Worm (Caenorhabditis elegans) whole organism, young adult: ENCODE results near the gene C35B1.4.
A peak's percentile ranks its signal among the peaks of the same experiment; 100 is the strongest.

ENCODE experiments used
- B0035.1 ChIP-seq: sonication (generic microtip); optimal IDR thresholded peaks from 2 replicates; lab custom pipeline; 2016; ENCODE audit warnings: missing genetic modification characterization, mild to moderate bottlenecking, missing compliant biosample characterization, missing genotype, missing genetic modification reagents
- B0261.1 ChIP-seq: sonication (generic microtip); optimal IDR thresholded peaks from 2 replicates; lab custom pipeline; 2016; ENCODE audit warnings: mild to moderate bottlenecking, missing genetic modification characterization, moderate library complexity, missing compliant biosample characterization
- C06A6.2 ChIP-seq: fragments of 200-800 bp; sonication (Bioruptor generic); conservative IDR thresholded peaks from 2 replicates; pipeline ENCODE4 v1.3.6; 2022; ENCODE audit warnings: missing genetic modification characterization, missing compliant biosample characterization
- C17E4.6 ChIP-seq: fragments of 200-800 bp; sonication (Bioruptor generic); IDR thresholded peaks from 2 replicates; pipeline ENCODE4 v1.3.6; 2022; ENCODE audit warnings: missing genetic modification reagents, missing genetic modification characterization, missing compliant biosample characterization
- F23B12.7 ChIP-seq: sonication (generic microtip); optimal IDR thresholded peaks from 2 replicates; lab custom pipeline; 2017; ENCODE audit warnings: missing genetic modification characterization, mild to moderate bottlenecking, missing compliant biosample characterization, antibody characterized with exemption, moderate library complexity; ENCODE audit not compliant: insufficient read depth
- F37B4.10 ChIP-seq: fragments of 200-800 bp; sonication (Bioruptor generic); IDR thresholded peaks from 2 replicates; pipeline ENCODE4 v1.3.6; 2022; ENCODE audit warnings: missing genetic modification characterization, missing compliant biosample characterization
- F49E8.2 ChIP-seq: sonication (generic microtip); optimal IDR thresholded peaks from 3 replicates; lab custom pipeline; 2017; ENCODE audit warnings: missing genetic modification characterization, mild to moderate bottlenecking, missing compliant biosample characterization, antibody characterized with exemption, moderate library complexity; ENCODE audit not compliant: insufficient read depth
- F55B11.4 ChIP-seq: sonication (generic microtip); optimal IDR thresholded peaks from 2 replicates; lab custom pipeline; 2016; ENCODE audit warnings: missing compliant biosample characterization, missing genetic modification characterization, borderline replicate concordance; ENCODE audit not compliant: insufficient read depth
- F57C9.4 ChIP-seq: sonication (generic microtip); optimal IDR thresholded peaks from 2 replicates; lab custom pipeline; 2017; ENCODE audit warnings: mild to moderate bottlenecking, missing genetic modification characterization, missing compliant biosample characterization
- K12H6.12 ChIP-seq: fragments of 200-800 bp; sonication (Bioruptor generic); optimal IDR thresholded peaks from 2 replicates; lab custom pipeline; 2018; ENCODE audit warnings: mild to moderate bottlenecking, missing genetic modification characterization, missing compliant biosample characterization
- T07F8.4 ChIP-seq: sonication (generic microtip); optimal IDR thresholded peaks from 2 replicates; lab custom pipeline; 2016; ENCODE audit warnings: mild to moderate bottlenecking, missing genetic modification characterization, moderate library complexity, missing compliant biosample characterization
- Y53G8AR.9 ChIP-seq: fragments of 200-800 bp; sonication (Bioruptor generic); conservative IDR thresholded peaks from 2 replicates; pipeline ENCODE4 v1.3.6; 2022; ENCODE audit warnings: missing genetic modification reagents, missing genetic modification characterization, missing compliant biosample characterization
- Y56A3A.18 ChIP-seq: fragments of 200-800 bp; sonication (Bioruptor generic); IDR thresholded peaks from 2 replicates; pipeline ENCODE4 v1.3.6; 2022; ENCODE audit warnings: missing genetic modification reagents, missing genetic modification characterization, missing compliant biosample characterization
- Y67H2A.10 ChIP-seq: fragments of 200-800 bp; sonication (Bioruptor generic); conservative IDR thresholded peaks from 2 replicates; pipeline ENCODE4 v1.3.6; 2022; ENCODE audit warnings: missing genetic modification reagents, missing genetic modification characterization, missing compliant biosample characterization
- aptf-3 ChIP-seq: fragments of 200-800 bp; sonication (Bioruptor generic); IDR thresholded peaks from 2 replicates; pipeline ENCODE4 v1.3.6; 2022; ENCODE audit warnings: missing genetic modification characterization, missing compliant biosample characterization
- atf-7 ChIP-seq: sonication (generic microtip); optimal IDR thresholded peaks from 2 replicates; lab custom pipeline; 2017; ENCODE audit warnings: mild to moderate bottlenecking, missing genetic modification characterization, missing compliant biosample characterization
- egl-44 ChIP-seq: fragments of 200-800 bp; sonication (Bioruptor generic); IDR thresholded peaks from 2 replicates; pipeline ENCODE4 v1.3.6; 2022; ENCODE audit warnings: missing genetic modification reagents, missing genetic modification characterization, missing compliant biosample characterization
- egrh-3 ChIP-seq: fragments of 200-800 bp; sonication (Bioruptor generic); IDR thresholded peaks from 2 replicates; pipeline ENCODE4 v1.3.6; 2022; ENCODE audit warnings: missing genetic modification reagents, missing genetic modification characterization, missing compliant biosample characterization
- gei-17 ChIP-seq: fragments of 200-800 bp; sonication (Bioruptor generic); optimal IDR thresholded peaks from 2 replicates; lab custom pipeline; 2018; ENCODE audit warnings: mild to moderate bottlenecking, missing genetic modification characterization, missing compliant biosample characterization
- lag-1 ChIP-seq: fragments of 200-800 bp; sonication (Bioruptor generic); IDR thresholded peaks from 2 replicates; pipeline ENCODE4 v1.3.6; 2022; ENCODE audit warnings: missing genetic modification reagents, missing genetic modification characterization, missing compliant biosample characterization
- let-607 ChIP-seq, 2 experiments: fragments of 200-800 bp in 1 of 2; sonication (Bioruptor generic) in 1 of 2; sonication (generic microtip) in 1 of 2; optimal IDR thresholded peaks; 2 replicates each; lab custom pipeline; 2016 to 2018; ENCODE audit warnings: mild to moderate bottlenecking in 2 of 2, missing compliant biosample characterization in 2 of 2, missing genetic modification characterization in 2 of 2, moderate library complexity in 2 of 2, missing genotype in 1 of 2
- madf-10 ChIP-seq: sonication (generic microtip); optimal IDR thresholded peaks from 2 replicates; lab custom pipeline; 2016; ENCODE audit warnings: mild to moderate bottlenecking, missing genetic modification characterization, missing compliant biosample characterization
- mcd-1 ChIP-seq: fragments of 200-800 bp; sonication (Bioruptor generic); IDR thresholded peaks from 2 replicates; pipeline ENCODE4 v1.3.6; 2022; ENCODE audit warnings: missing genetic modification reagents, missing genetic modification characterization, missing compliant biosample characterization
- mxl-1 ChIP-seq: sonication (generic microtip); optimal IDR thresholded peaks from 2 replicates; lab custom pipeline; 2016; ENCODE audit warnings: missing genetic modification characterization, missing compliant biosample characterization
- nfya-2 ChIP-seq: fragments of 200-800 bp; sonication (Bioruptor generic); IDR thresholded peaks from 2 replicates; pipeline ENCODE4 v1.3.6; 2022; ENCODE audit warnings: missing genetic modification reagents, missing genetic modification characterization, missing compliant biosample characterization
- nfyb-1 ChIP-seq: fragments of 200-800 bp; sonication (Bioruptor generic); IDR thresholded peaks from 2 replicates; pipeline ENCODE4 v1.3.6; 2022; ENCODE audit warnings: missing genetic modification reagents, missing genetic modification characterization, missing compliant biosample characterization
- nhr-120 ChIP-seq: fragments of 200-800 bp; sonication (Bioruptor generic); IDR thresholded peaks from 2 replicates; pipeline ENCODE4 v1.3.6; 2022; ENCODE audit warnings: missing genetic modification characterization, missing compliant biosample characterization
- nhr-80 ChIP-seq: sonication (generic microtip); optimal IDR thresholded peaks from 2 replicates; lab custom pipeline; 2016; ENCODE audit warnings: missing genetic modification characterization, missing compliant biosample characterization
- rec-8 ChIP-seq, 2 experiments: sonication (generic microtip); optimal IDR thresholded peaks; 2 replicates each; lab custom pipeline; 2016; ENCODE audit warnings: mild to moderate bottlenecking in 2 of 2, missing genetic modification characterization in 2 of 2, missing genetic modification reagents in 2 of 2, missing genotype in 2 of 2, missing biosample characterization in 1 of 2, missing compliant biosample characterization in 1 of 2, moderate library complexity in 1 of 2
- sdz-38 ChIP-seq: sonication (generic microtip); optimal IDR thresholded peaks from 2 replicates; lab custom pipeline; 2016; ENCODE audit warnings: missing genotype, missing genetic modification characterization, missing compliant biosample characterization
- snpc-1.3 ChIP-seq: sonication (generic microtip); optimal IDR thresholded peaks from 2 replicates; lab custom pipeline; 2017; ENCODE audit warnings: missing genetic modification characterization, mild to moderate bottlenecking, missing compliant biosample characterization, antibody characterized with exemption, moderate library complexity, missing genotype, missing genetic modification reagents; ENCODE audit not compliant: insufficient read depth
- snpc-3.4 ChIP-seq: sonication (generic microtip); optimal IDR thresholded peaks from 2 replicates; lab custom pipeline; 2017; ENCODE audit warnings: missing genetic modification characterization, mild to moderate bottlenecking, missing compliant biosample characterization, antibody characterized with exemption, moderate library complexity, missing genotype, missing genetic modification reagents
- somi-1 ChIP-seq: fragments of 200-800 bp; sonication (Bioruptor generic); optimal IDR thresholded peaks from 2 replicates; lab custom pipeline; 2018; ENCODE audit warnings: mild to moderate bottlenecking, missing genetic modification characterization, missing compliant biosample characterization
- tlf-1 ChIP-seq: fragments of 200-800 bp; sonication (Bioruptor generic); optimal IDR thresholded peaks from 2 replicates; lab custom pipeline; 2018; ENCODE audit warnings: mild to moderate bottlenecking, missing genetic modification characterization, missing compliant biosample characterization
- ztf-18 ChIP-seq: sonication (generic microtip); optimal IDR thresholded peaks from 2 replicates; lab custom pipeline; 2016; ENCODE audit warnings: missing genotype, mild to moderate bottlenecking, missing genetic modification characterization, missing compliant biosample characterization
- ztf-25 ChIP-seq: fragments of 200-800 bp; sonication (Bioruptor generic); IDR thresholded peaks from 2 replicates; pipeline ENCODE4 v1.3.6; 2022; ENCODE audit warnings: missing genetic modification reagents, missing genetic modification characterization, missing compliant biosample characterization
- ztf-26 ChIP-seq: sonication (generic microtip); optimal IDR thresholded peaks from 2 replicates; lab custom pipeline; 2017; ENCODE audit warnings: missing genetic modification characterization, missing compliant biosample characterization

Gene C35B1.4

ce11 chrIV:4076690-4077295, 2.8 kb upstream of the C35B1.4 start (continued):
- TF ChIP-seq F37B4.10 (GFP tag; lab: Robert Waterston, UW), result no peak
- no peak for TF ChIP-seq ztf-25 (GFP tag; lab: Robert Waterston, UW)
- no peak for TF ChIP-seq Y56A3A.18 (GFP tag; lab: Robert Waterston, UW)
- TF ChIP-seq ztf-26, result no peak
- TF ChIP-seq egrh-3 (GFP tag; lab: Robert Waterston, UW), result peak; percentile 96
- TF ChIP-seq Y67H2A.10 (GFP tag; lab: Robert Waterston, UW), result no peak
- TF ChIP-seq nhr-120, result no peak
- TF ChIP-seq tlf-1 (GFP tag; lab: Kevin White, UChicago), result no peak

ce11 chrIV:4078901-4079300, 713 bp upstream of the C35B1.4 start, which contains the start of gene C35B1.8:
Gene C35B1.8 (minus strand): TSS chrIV:4079001.
- TF ChIP-seq snpc-1.3 (no peak), F23B12.7 (tag; lab: Kevin White, UChicago) (no peak), B0035.1 (tag; lab: Kevin White, UChicago) (no peak), snpc-3.4 (no peak), mcd-1 (GFP tag; lab: Robert Waterston, UW) (no peak)

ce11 chrIV:4080846-4081245, 1.2 kb downstream of the C35B1.4 start, which contains the start of the genes C35B1.9 and C35B1.3:
Gene C35B1.9 (minus strand): TSS chrIV:4080946.
Gene C35B1.3 (plus strand): TSS chrIV:4081151.
- TF ChIP-seq somi-1 (GFP tag; lab: Kevin White, UChicago) (no peak), let-607 (tag; optimal IDR thresholded peaks at IDR 0.05; lab: Kevin White, UChicago) (no peak), T07F8.4 (tag; lab: Kevin White, UChicago) (no peak), rec-8 (tag; optimal IDR thresholded peaks at IDR 0.05; lab: Kevin White, UChicago) (no peak), snpc-3.4 (no peak), nfyb-1 (no peak), K12H6.12 (tag; lab: Kevin White, UChicago) (no peak), nfya-2 (no peak), C17E4.6 (GFP tag; lab: Robert Waterston, UW) (no peak), egl-44 (no peak), B0261.1 (tag; lab: Kevin White, UChicago) (no peak), madf-10 (no peak)

- TF ChIP-seq ztf-18, result no peak
- no peak for TF ChIP-seq F49E8.2
- TF ChIP-seq mxl-1 (tag; lab: Kevin White, UChicago), result no peak
- no peak for TF ChIP-seq lag-1 (GFP tag; lab: Robert Waterston, UW)
- TF ChIP-seq nhr-80 (tag; lab: Kevin White, UChicago), result no peak
- no peak for TF ChIP-seq B0035.1 (tag; lab: Kevin White, UChicago)
- no peak for TF ChIP-seq sdz-38
- TF ChIP-seq F57C9.4 (tag; lab: Kevin White, UChicago), result no peak
- TF ChIP-seq C06A6.2 (GFP tag; lab: Robert Waterston, UW), result no peak
- TF ChIP-seq aptf-3 (GFP tag; lab: Robert Waterston, UW), result no peak
- TF ChIP-seq F55B11.4, result no peak
- no peak for TF ChIP-seq Y53G8AR.9
- no peak for TF ChIP-seq snpc-1.3
- no peak for TF ChIP-seq atf-7 (tag; lab: Kevin White, UChicago)
- TF ChIP-seq gei-17, result no peak
- TF ChIP-seq, all 124 proteins: peak for 0
Measured at ce11 chrIV:4082599-4082998, 3.0 kb downstream of the C35B1.4 start.
